Fruit fly (Drosophila melanogaster): Measurements from ENCODE around the gene CG31697.

CG31697 gene

DNA sequence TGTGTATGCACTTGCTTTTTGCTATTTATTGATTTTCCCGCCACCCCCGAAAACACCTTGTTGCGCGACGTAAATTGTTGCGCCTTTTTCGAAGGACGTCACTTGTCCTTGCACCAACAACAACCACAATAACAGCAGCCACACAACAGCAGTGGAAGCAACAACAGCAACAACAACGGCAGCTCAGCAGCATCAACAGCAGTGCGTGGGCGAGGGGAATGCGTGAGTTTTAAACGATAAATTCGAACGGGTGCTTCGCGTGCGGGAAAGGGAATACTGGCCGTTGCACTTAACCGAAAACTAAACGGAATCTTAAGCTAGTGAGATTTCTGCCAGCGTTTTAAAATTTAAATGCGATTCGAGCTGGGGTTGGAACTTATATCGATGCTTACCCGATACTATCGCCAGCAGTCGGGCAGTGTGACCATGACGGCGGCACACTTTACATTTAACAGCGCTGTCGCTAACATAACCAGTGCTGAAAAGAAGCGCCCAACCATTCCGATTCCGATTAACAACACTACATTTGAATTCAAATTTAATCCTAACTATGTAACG, 26.8 kb upstream of the CG31697 start, which contains the start of gene cyst (continued):
- peak; percentile 28; the same call in 1 of the 2 replicates for TF ChIP-seq Ptx1 (GFP tag; IDR thresholded peaks at IDR 0.05)
- no peak for TF ChIP-seq btn (GFP tag; optimal IDR thresholded peaks at IDR 0.05)
- no peak for TF ChIP-seq CG7556 (GFP tag; optimal IDR thresholded peaks at IDR 0.05)
- TF ChIP-seq grn (GFP tag; optimal IDR thresholded peaks at IDR 0.05), result no peak
- TF ChIP-seq ssp (GFP tag; IDR thresholded peaks at IDR 0.05), result 0 out of 2 replicates have a peak, but pooled peaks have one; percentile 21
- TF ChIP-seq Opbp (GFP tag; IDR thresholded peaks at IDR 0.05; ENCODE audit: partially characterized antibody), result peak; percentile 97
- no peak for TF ChIP-seq CG18476 (GFP tag; optimal IDR thresholded peaks at IDR 0.05)
- no peak for TF ChIP-seq CG6689 (GFP tag; IDR thresholded peaks at IDR 0.05)
- TF ChIP-seq jigr1 (GFP tag; IDR thresholded peaks at IDR 0.05), result no peak
- no peak for TF ChIP-seq Hmx (GFP tag; optimal IDR thresholded peaks at IDR 0.05)
- TF ChIP-seq tin (GFP tag; optimal IDR thresholded peaks at IDR 0.05), result peak; percentile 30
- TF ChIP-seq CG12219 (GFP tag; optimal IDR thresholded peaks at IDR 0.05), result no peak
- no peak for TF ChIP-seq dan (GFP tag; IDR thresholded peaks at IDR 0.05)
- no peak for TF ChIP-seq CG18599 (GFP tag; optimal IDR thresholded peaks at IDR 0.05)
- TF ChIP-seq CG15601 (tag; optimal IDR thresholded peaks at IDR 0.05), result no peak
- TF ChIP-seq Hmr (GFP tag; optimal IDR thresholded peaks at IDR 0.05), result peak; percentile 71
- TF ChIP-seq Ssrp (tag; optimal IDR thresholded peaks at IDR 0.05), result no peak
- no peak for TF ChIP-seq CG12744 (GFP tag; optimal IDR thresholded peaks at IDR 0.05)
- TF ChIP-seq insv (GFP tag; optimal IDR thresholded peaks at IDR 0.05), result peak in 1 of 2 experiments; percentile 39
- TF ChIP-seq Stat92E (GFP tag; optimal IDR thresholded peaks at IDR 0.05), result no peak
- TF ChIP-seq Pdp1 (GFP tag; optimal IDR thresholded peaks at IDR 0.05), result peak in 1 of 2 experiments; percentile 17
- no peak for TF ChIP-seq Oli (tag; optimal IDR thresholded peaks at IDR 0.05)
- peak; percentile 91 for TF ChIP-seq YL-1 (GFP tag; optimal IDR thresholded peaks at IDR 0.05)
- peak; percentile 69 for TF ChIP-seq CG13624 (GFP tag; optimal IDR thresholded peaks at IDR 0.05)
- TF ChIP-seq z (GFP tag; IDR thresholded peaks at IDR 0.05), result no peak
- TF ChIP-seq Doc3 (GFP tag; IDR thresholded peaks at IDR 0.05; ENCODE audit: partially characterized antibody), result peak; percentile 92
- no peak for TF ChIP-seq CG4404 (GFP tag; IDR thresholded peaks at IDR 0.05)
- TF ChIP-seq D19A (tag; optimal IDR thresholded peaks at IDR 0.05), result no peak
- TF ChIP-seq CG2199 (GFP tag; IDR thresholded peaks at IDR 0.05), result no peak
- no peak for TF ChIP-seq CG17568 (GFP tag; optimal IDR thresholded peaks at IDR 0.05)
- TF ChIP-seq nmo (GFP tag; optimal IDR thresholded peaks at IDR 0.05), result peak; percentile 60
- TF ChIP-seq B-H1 (GFP tag; IDR thresholded peaks at IDR 0.05), result no peak
- peak; percentile 60; the same call in 1 of the 3 replicates for TF ChIP-seq sr (GFP tag; IDR thresholded peaks at IDR 0.05)
- TF ChIP-seq CHES-1-like (GFP tag; optimal IDR thresholded peaks at IDR 0.05), result peak; percentile 69
- no peak for TF ChIP-seq al (GFP tag; IDR thresholded peaks at IDR 0.05)
- TF ChIP-seq CG15479 (GFP tag; optimal IDR thresholded peaks at IDR 0.05), result peak; percentile 61
- TF ChIP-seq CG3995 (GFP tag; optimal IDR thresholded peaks at IDR 0.05), result peak; percentile 37
- no peak for TF ChIP-seq CG17612 (GFP tag; IDR thresholded peaks at IDR 0.05)
- TF ChIP-seq twi (tag; optimal IDR thresholded peaks at IDR 0.05), result no peak
- TF ChIP-seq bab2 (GFP tag; optimal IDR thresholded peaks at IDR 0.05), result peak; percentile 13
- peak; percentile 64 for TF ChIP-seq sd (tag; optimal IDR thresholded peaks at IDR 0.05)
- no peak for TF ChIP-seq eve (GFP tag; optimal IDR thresholded peaks at IDR 0.05)
- TF ChIP-seq CG32532 (GFP tag; IDR thresholded peaks at IDR 0.05), result peak; percentile 40
- peak; percentile 3 for TF ChIP-seq CG8944 (GFP tag; optimal IDR thresholded peaks at IDR 0.05)
- TF ChIP-seq nom (GFP tag; optimal IDR thresholded peaks at IDR 0.05), result no peak
- 0 out of 2 replicates have a peak, but pooled peaks have one; percentile 48 for TF ChIP-seq NFAT (GFP tag; IDR thresholded peaks at IDR 0.05)
- TF ChIP-seq kah (GFP tag; optimal IDR thresholded peaks at IDR 0.05), result no peak
- no peak for TF ChIP-seq hkb (optimal IDR thresholded peaks at IDR 0.05)
- TF ChIP-seq hkb (GFP tag; IDR thresholded peaks at IDR 0.05), result no peak
- TF ChIP-seq lov (optimal IDR thresholded peaks at IDR 0.05), result no peak
- no peak for TF ChIP-seq lov (GFP tag; IDR thresholded peaks at IDR 0.05)

Data from whole organism, embryonic.